Worm (Caenorhabditis elegans) whole organism, young adult: ENCODE measurements around the gene F29B9.5.

Experiments
- B0336.3 ChIP-seq: fragments of 200-800 bp; sonication (Bioruptor generic); IDR thresholded peaks from 2 replicates; pipeline ENCODE4 v1.3.6; 2022; ENCODE audit warnings: missing genetic modification characterization, missing compliant biosample characterization
- C17E4.6 ChIP-seq: fragments of 200-800 bp; sonication (Bioruptor generic); IDR thresholded peaks from 2 replicates; pipeline ENCODE4 v1.3.6; 2022; ENCODE audit warnings: missing genetic modification reagents, missing genetic modification characterization, missing compliant biosample characterization
- F22D6.2 ChIP-seq: sonication (generic microtip); optimal IDR thresholded peaks from 2 replicates; lab custom pipeline; 2016; ENCODE audit warnings: mild to moderate bottlenecking, missing genetic modification characterization, missing compliant biosample characterization
- F37B4.10 ChIP-seq: fragments of 200-800 bp; sonication (Bioruptor generic); IDR thresholded peaks from 2 replicates; pipeline ENCODE4 v1.3.6; 2022; ENCODE audit warnings: missing genetic modification characterization, missing compliant biosample characterization
- F57C9.4 ChIP-seq: sonication (generic microtip); optimal IDR thresholded peaks from 2 replicates; lab custom pipeline; 2017; ENCODE audit warnings: mild to moderate bottlenecking, missing genetic modification characterization, missing compliant biosample characterization
- T07F8.4 ChIP-seq: sonication (generic microtip); optimal IDR thresholded peaks from 2 replicates; lab custom pipeline; 2016; ENCODE audit warnings: mild to moderate bottlenecking, missing genetic modification characterization, moderate library complexity, missing compliant biosample characterization
- T26A5.8 ChIP-seq: sonication (generic microtip); optimal IDR thresholded peaks from 2 replicates; lab custom pipeline; 2016; ENCODE audit warnings: missing genetic modification characterization, missing compliant biosample characterization
- Y53G8AR.9 ChIP-seq: fragments of 200-800 bp; sonication (Bioruptor generic); conservative IDR thresholded peaks from 2 replicates; pipeline ENCODE4 v1.3.6; 2022; ENCODE audit warnings: missing genetic modification reagents, missing genetic modification characterization, missing compliant biosample characterization
- Y79H2A.3 ChIP-seq: fragments of 200-800 bp; sonication (Bioruptor generic); conservative IDR thresholded peaks from 2 replicates; pipeline ENCODE4 v1.3.6; 2022; ENCODE audit warnings: missing genetic modification reagents, missing genetic modification characterization, missing compliant biosample characterization
- Y95B8A.8 ChIP-seq: fragments of 200-800 bp; sonication (Bioruptor generic); IDR thresholded peaks from 2 replicates; pipeline ENCODE4 v1.3.6; 2022; ENCODE audit warnings: missing genetic modification reagents, missing genetic modification characterization, missing compliant biosample characterization
- akir-1 ChIP-seq: fragments of 200-800 bp; sonication (Bioruptor generic); optimal IDR thresholded peaks from 2 replicates; lab custom pipeline; 2018; ENCODE audit warnings: mild to moderate bottlenecking, missing genetic modification characterization, moderate library complexity, missing compliant biosample characterization
- aptf-2 ChIP-seq: fragments of 200-800 bp; sonication (Bioruptor generic); conservative IDR thresholded peaks from 2 replicates; pipeline ENCODE4 v1.3.6; 2022; ENCODE audit warnings: missing genetic modification reagents, missing genetic modification characterization, missing compliant biosample characterization
- bed-1 ChIP-seq: fragments of 200-800 bp; sonication (Bioruptor generic); IDR thresholded peaks from 2 replicates; pipeline ENCODE4 v1.3.6; 2022; ENCODE audit warnings: missing genetic modification reagents, missing genetic modification characterization, missing compliant biosample characterization
- ceh-91 ChIP-seq: fragments of 200-800 bp; sonication (Bioruptor generic); IDR thresholded peaks from 2 replicates; pipeline ENCODE4 v1.3.6; 2022; ENCODE audit warnings: missing genetic modification reagents, missing genetic modification characterization, missing compliant biosample characterization
- dpl-1 ChIP-seq: fragments of 150-350 bp; optimal IDR thresholded peaks from 2 replicates; lab custom pipeline; 2014; ENCODE audit warnings: missing biosample characterization, missing genetic modification reagents, missing genetic modification characterization
- egl-18 ChIP-seq: fragments of 200-800 bp; sonication (Bioruptor generic); IDR thresholded peaks from 2 replicates; pipeline ENCODE4 v1.3.6; 2022; ENCODE audit warnings: missing genetic modification reagents, missing genetic modification characterization, missing compliant biosample characterization
- egl-44 ChIP-seq: fragments of 200-800 bp; sonication (Bioruptor generic); IDR thresholded peaks from 2 replicates; pipeline ENCODE4 v1.3.6; 2022; ENCODE audit warnings: missing genetic modification reagents, missing genetic modification characterization, missing compliant biosample characterization
- ekl-4 ChIP-seq: fragments of 200-800 bp; sonication (Bioruptor generic); IDR thresholded peaks from 2 replicates; pipeline ENCODE4 v1.3.6; 2022; ENCODE audit warnings: missing genetic modification reagents, missing genetic modification characterization, missing compliant biosample characterization
- gei-17 ChIP-seq: fragments of 200-800 bp; sonication (Bioruptor generic); optimal IDR thresholded peaks from 2 replicates; lab custom pipeline; 2018; ENCODE audit warnings: mild to moderate bottlenecking, missing genetic modification characterization, missing compliant biosample characterization
- let-526 ChIP-seq: fragments of 200-800 bp; sonication (Bioruptor generic); IDR thresholded peaks from 2 replicates; pipeline ENCODE4 v1.3.6; 2022; ENCODE audit warnings: missing genetic modification reagents, missing genetic modification characterization, missing compliant biosample characterization
- let-607 ChIP-seq, 2 experiments: fragments of 200-800 bp in 1 of 2; sonication (Bioruptor generic) in 1 of 2; sonication (generic microtip) in 1 of 2; optimal IDR thresholded peaks; 2 replicates each; lab custom pipeline; 2016 to 2018; ENCODE audit warnings: mild to moderate bottlenecking in 2 of 2, missing compliant biosample characterization in 2 of 2, missing genetic modification characterization in 2 of 2, moderate library complexity in 2 of 2, missing genotype in 1 of 2
- lin-26 ChIP-seq: fragments of 200-800 bp; sonication (Bioruptor generic); IDR thresholded peaks from 2 replicates; pipeline ENCODE4 v1.3.6; 2022; ENCODE audit warnings: missing genetic modification reagents, missing genetic modification characterization, missing compliant biosample characterization
- lin-40 ChIP-seq: sonication (generic microtip); optimal IDR thresholded peaks from 2 replicates; lab custom pipeline; 2016; ENCODE audit warnings: missing genetic modification characterization, mild to moderate bottlenecking, missing compliant biosample characterization, missing genotype, missing genetic modification reagents
- lin-54 ChIP-seq: fragments of 200-800 bp; sonication (Bioruptor generic); optimal IDR thresholded peaks from 2 replicates; lab custom pipeline; 2018; ENCODE audit warnings: mild to moderate bottlenecking, missing genetic modification characterization, missing compliant biosample characterization
- lsl-1 ChIP-seq: fragments of 200-800 bp; sonication (Bioruptor generic); optimal IDR thresholded peaks from 2 replicates; lab custom pipeline; 2018; ENCODE audit warnings: mild to moderate bottlenecking, missing genetic modification characterization, moderate library complexity, missing compliant biosample characterization
- lsy-27 ChIP-seq: sonication (generic microtip); optimal IDR thresholded peaks from 2 replicates; lab custom pipeline; 2017; ENCODE audit warnings: missing genetic modification characterization, mild to moderate bottlenecking, missing compliant biosample characterization, antibody characterized with exemption, missing genotype, borderline replicate concordance; ENCODE audit not compliant: insufficient read depth
- madf-10 ChIP-seq: sonication (generic microtip); optimal IDR thresholded peaks from 2 replicates; lab custom pipeline; 2016; ENCODE audit warnings: mild to moderate bottlenecking, missing genetic modification characterization, missing compliant biosample characterization
- mxl-1 ChIP-seq: sonication (generic microtip); optimal IDR thresholded peaks from 2 replicates; lab custom pipeline; 2016; ENCODE audit warnings: missing genetic modification characterization, missing compliant biosample characterization
- nhr-80 ChIP-seq: sonication (generic microtip); optimal IDR thresholded peaks from 2 replicates; lab custom pipeline; 2016; ENCODE audit warnings: missing genetic modification characterization, missing compliant biosample characterization
- pbrm-1 ChIP-seq: fragments of 200-800 bp; sonication (Bioruptor generic); IDR thresholded peaks from 2 replicates; pipeline ENCODE4 v1.3.6; 2022; ENCODE audit warnings: missing genetic modification reagents, missing genetic modification characterization, missing compliant biosample characterization
- somi-1 ChIP-seq: fragments of 200-800 bp; sonication (Bioruptor generic); optimal IDR thresholded peaks from 2 replicates; lab custom pipeline; 2018; ENCODE audit warnings: mild to moderate bottlenecking, missing genetic modification characterization, missing compliant biosample characterization
- sptf-2 ChIP-seq: fragments of 200-800 bp; sonication (Bioruptor generic); optimal IDR thresholded peaks from 2 replicates; lab custom pipeline; 2018; ENCODE audit warnings: mild to moderate bottlenecking, missing genetic modification characterization, missing compliant biosample characterization
- tbp1 ChIP-seq: fragments of 200-800 bp; sonication (Bioruptor generic); optimal IDR thresholded peaks from 2 replicates; lab custom pipeline; 2018; ENCODE audit warnings: mild to moderate bottlenecking, missing genetic modification characterization, missing compliant biosample characterization
- tbx-9 ChIP-seq: sonication (generic microtip); optimal IDR thresholded peaks from 2 replicates; lab custom pipeline; 2016; ENCODE audit warnings: borderline replicate concordance, missing genetic modification characterization, inconsistent platforms, missing compliant biosample characterization
- zfh-2 ChIP-seq: fragments of 200-800 bp; sonication (Bioruptor generic); conservative IDR thresholded peaks from 2 replicates; pipeline ENCODE4 v1.3.6; 2022; ENCODE audit warnings: missing genetic modification reagents, missing genetic modification characterization, missing compliant biosample characterization
- ztf-6 ChIP-seq: fragments of 200-800 bp; sonication (Bioruptor generic); IDR thresholded peaks from 2 replicates; pipeline ENCODE4 v1.3.6; 2022; ENCODE audit warnings: missing genetic modification reagents, missing genetic modification characterization, missing compliant biosample characterization

Gene F29B9.5

DNA sequence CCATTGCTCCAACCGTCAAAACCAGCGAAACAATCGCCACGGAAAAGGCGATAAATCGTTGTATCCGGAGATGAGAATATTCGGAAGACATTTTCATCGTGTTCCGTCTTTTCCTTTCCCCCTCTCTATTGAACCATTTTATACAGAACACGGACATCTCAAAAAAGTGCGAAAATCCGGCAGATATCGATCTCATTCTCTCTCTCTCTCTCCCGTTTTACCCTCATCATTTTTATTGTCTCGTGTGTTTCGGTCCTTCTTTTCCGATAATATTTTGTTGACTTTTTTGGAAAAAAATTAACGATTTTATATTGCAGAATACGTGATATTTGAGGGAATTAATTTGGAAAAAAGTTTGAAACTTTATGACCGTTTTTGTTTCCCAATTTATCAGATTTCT lies 42.6 kb upstream of the F29B9.5 start, which contains the start of gene col-110:
TSS of gene col-110 (minus strand) at position 101 of the 400 bp plus-strand sequence.
- TF ChIP-seq lsy-27 (tag; lab: Kevin White, UChicago) (no peak), lin-40 (tag; lab: Kevin White, UChicago) (no peak), tbp1 (GFP tag; lab: Kevin White, UChicago) (no peak), C17E4.6 (GFP tag; lab: Robert Waterston, UW) (no peak), nhr-80 (tag; lab: Kevin White, UChicago) (no peak), lsl-1 (GFP tag; lab: Kevin White, UChicago) (no peak), bed-1 (no peak), gei-17 (GFP tag; lab: Kevin White, UChicago) (no peak), lin-54 (GFP tag; lab: Kevin White, UChicago) (no peak), akir-1 (GFP tag; lab: Kevin White, UChicago) (no peak)

DNA sequence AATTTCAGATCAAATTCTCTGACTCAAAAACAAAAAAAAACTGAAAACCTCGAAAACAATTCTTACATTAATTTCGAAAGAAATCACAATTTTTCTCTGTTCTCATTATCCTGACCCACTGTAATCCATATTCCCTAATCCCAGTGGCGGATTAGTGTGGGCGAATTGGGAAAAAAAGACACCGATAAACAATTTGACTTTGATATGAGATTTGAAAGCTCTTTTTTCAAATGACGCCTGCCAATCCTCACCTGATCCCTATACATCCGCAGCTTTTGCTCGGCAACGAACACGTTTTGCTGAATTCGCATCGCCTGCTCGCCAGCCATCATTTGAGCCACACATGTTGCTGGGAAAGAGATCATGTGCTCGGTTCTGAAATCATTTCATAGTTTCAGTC lies 40.5 kb upstream of the F29B9.5 start:
- TF ChIP-seq zfh-2 (GFP tag; lab: Robert Waterston, UW) (no peak), egl-44 (GFP tag; lab: Robert Waterston, UW) (no peak), somi-1 (no peak), Y53G8AR.9 (no peak), T26A5.8 (tag; lab: Kevin White, UChicago) (no peak), ekl-4 (GFP tag; lab: Robert Waterston, UW) (no peak), mxl-1 (no peak), Y79H2A.3 (GFP tag; lab: Robert Waterston, UW) (no peak), F57C9.4 (tag; lab: Kevin White, UChicago) (no peak), let-526 (GFP tag; lab: Robert Waterston, UW) (no peak), egl-18 (no peak), F22D6.2 (tag; lab: Kevin White, UChicago) (no peak), T07F8.4 (tag; lab: Kevin White, UChicago) (no peak), ceh-91 (GFP tag; lab: Robert Waterston, UW) (no peak), tbx-9 (no peak), bed-1 (no peak), madf-10 (tag; lab: Kevin White, UChicago) (no peak), lin-26 (GFP tag; lab: Robert Waterston, UW) (no peak), F37B4.10 (GFP tag; lab: Robert Waterston, UW) (no peak)

DNA sequence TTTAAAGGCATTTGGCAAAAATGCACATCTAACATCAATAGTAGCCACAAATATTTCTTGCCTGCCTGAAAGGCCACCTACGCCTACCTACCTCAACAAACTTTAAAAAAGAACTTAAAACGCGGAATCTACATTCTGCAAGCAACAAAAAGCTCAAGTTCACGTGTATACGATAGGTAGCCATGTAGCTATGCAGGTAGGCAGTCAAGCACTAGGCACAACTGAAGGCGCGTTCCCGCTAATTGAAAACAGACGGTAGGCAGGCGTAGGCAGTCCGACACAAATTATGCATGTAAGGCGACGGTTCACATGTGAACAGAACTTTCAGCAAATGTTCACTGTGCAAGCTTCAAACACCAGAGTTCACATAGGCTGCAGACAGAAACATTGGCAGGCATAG lies 39.6 kb upstream of the F29B9.5 start:
- TF ChIP-seq gei-17 (GFP tag; lab: Kevin White, UChicago) (no peak), pbrm-1 (GFP tag; lab: Robert Waterston, UW) (no peak), B0336.3 (no peak), dpl-1 (GFP tag; lab: Kevin White, UChicago) (no peak), Y95B8A.8 (no peak), T26A5.8 (tag; lab: Kevin White, UChicago) (no peak), let-607 (tag; optimal IDR thresholded peaks at IDR 0.05; lab: Kevin White, UChicago) (no peak), aptf-2 (no peak), F57C9.4 (tag; lab: Kevin White, UChicago) (no peak), sptf-2 (no peak), ztf-6 (GFP tag; lab: Robert Waterston, UW) (no peak)
